Worm (Caenorhabditis elegans) whole organism, young adult: ENCODE measurements around the gene col-129.

Experiments
- D2030.7 ChIP-seq: fragments of 200-800 bp; sonication (Bioruptor generic); IDR thresholded peaks from 2 replicates; pipeline ENCODE4 v1.3.6; 2022; ENCODE audit warnings: missing genetic modification reagents, missing genetic modification characterization, missing compliant biosample characterization
- F33H1.4 ChIP-seq: fragments of 200-800 bp; sonication (Bioruptor generic); IDR thresholded peaks from 2 replicates; pipeline ENCODE4 v1.3.6; 2022; ENCODE audit warnings: missing genetic modification reagents, missing genetic modification characterization, missing compliant biosample characterization
- Y95B8A.8 ChIP-seq: fragments of 200-800 bp; sonication (Bioruptor generic); IDR thresholded peaks from 2 replicates; pipeline ENCODE4 v1.3.6; 2022; ENCODE audit warnings: missing genetic modification reagents, missing genetic modification characterization, missing compliant biosample characterization
- ama-1 ChIP-seq, 3 experiments: fragments of 150-350 bp in 1 of 3; sonication (generic microtip) in 2 of 3; optimal IDR thresholded peaks; 2 replicates each; lab custom pipeline; 2014 to 2018; ENCODE audit warnings: missing biosample characterization in 2 of 3, missing genetic modification characterization in 2 of 3, missing genetic modification reagents in 2 of 3
- attf-3 ChIP-seq: fragments of 200-800 bp; sonication (Bioruptor generic); conservative IDR thresholded peaks from 2 replicates; pipeline ENCODE4 v1.3.6; 2022; ENCODE audit warnings: missing genetic modification reagents, missing genetic modification characterization, missing compliant biosample characterization
- attf-5 ChIP-seq: fragments of 200-800 bp; sonication (Bioruptor generic); optimal IDR thresholded peaks from 2 replicates; lab custom pipeline; 2018; ENCODE audit warnings: mild to moderate bottlenecking, missing genetic modification characterization, missing compliant biosample characterization
- cebp-1 ChIP-seq, 2 experiments: fragments of 200-800 bp in 1 of 2; sonication (Bioruptor generic) in 1 of 2; sonication (generic microtip) in 1 of 2; IDR thresholded peaks in 1 of 2; optimal IDR thresholded peaks in 1 of 2; 2 replicates each; pipeline versions ENCODE4 v1.3.6 to Lab custom; 2017 to 2022; ENCODE audit warnings: missing compliant biosample characterization in 2 of 2, missing genetic modification characterization in 2 of 2, mild to moderate bottlenecking in 1 of 2, missing genetic modification reagents in 1 of 2, moderate library complexity in 1 of 2
- cebp-2 ChIP-seq: fragments of 200-800 bp; sonication (Bioruptor generic); IDR thresholded peaks from 2 replicates; pipeline ENCODE4 v1.3.6; 2022; ENCODE audit warnings: missing genetic modification characterization, missing compliant biosample characterization
- ceh-79 ChIP-seq: sonication (generic microtip); optimal IDR thresholded peaks from 2 replicates; lab custom pipeline; 2017; ENCODE audit warnings: mild to moderate bottlenecking, missing genetic modification characterization, missing compliant biosample characterization
- dpff-1 ChIP-seq: sonication (generic microtip); optimal IDR thresholded peaks from 2 replicates; lab custom pipeline; 2017; ENCODE audit warnings: mild to moderate bottlenecking, missing genetic modification characterization, missing compliant biosample characterization
- dpl-1 ChIP-seq: fragments of 150-350 bp; optimal IDR thresholded peaks from 2 replicates; lab custom pipeline; 2014; ENCODE audit warnings: missing biosample characterization, missing genetic modification reagents, missing genetic modification characterization
- efl-1 ChIP-seq: fragments of 150-350 bp; optimal IDR thresholded peaks from 2 replicates; lab custom pipeline; 2014; ENCODE audit warnings: missing biosample characterization, missing genetic modification reagents, missing genetic modification characterization
- gei-17 ChIP-seq: fragments of 200-800 bp; sonication (Bioruptor generic); optimal IDR thresholded peaks from 2 replicates; lab custom pipeline; 2018; ENCODE audit warnings: mild to moderate bottlenecking, missing genetic modification characterization, missing compliant biosample characterization
- him-1 ChIP-seq: sonication (generic microtip); optimal IDR thresholded peaks from 2 replicates; lab custom pipeline; 2016; ENCODE audit warnings: missing genotype, missing genetic modification reagents, missing genetic modification characterization, missing compliant biosample characterization
- hmg-1.2 ChIP-seq: fragments of 200-800 bp; sonication (Bioruptor generic); IDR thresholded peaks from 2 replicates; pipeline ENCODE4 v1.3.6; 2022; ENCODE audit warnings: missing genetic modification reagents, missing genetic modification characterization, missing compliant biosample characterization
- hrde-1 ChIP-seq: sonication (generic microtip); optimal IDR thresholded peaks from 2 replicates; lab custom pipeline; 2016; ENCODE audit warnings: missing genetic modification characterization, mild to moderate bottlenecking, missing compliant biosample characterization, moderate library complexity, missing genotype, missing genetic modification reagents, borderline replicate concordance
- let-526 ChIP-seq: fragments of 200-800 bp; sonication (Bioruptor generic); IDR thresholded peaks from 2 replicates; pipeline ENCODE4 v1.3.6; 2022; ENCODE audit warnings: missing genetic modification reagents, missing genetic modification characterization, missing compliant biosample characterization
- lin-35 ChIP-seq, 3 experiments: fragments of 150-350 bp in 2 of 3; sonication (generic microtip) in 1 of 3; optimal IDR thresholded peaks; 2 replicates each; lab custom pipeline; 2014 to 2018; ENCODE audit warnings: missing biosample characterization in 3 of 3, missing genetic modification characterization in 3 of 3, missing genetic modification reagents in 3 of 3
- lin-54 ChIP-seq: fragments of 200-800 bp; sonication (Bioruptor generic); optimal IDR thresholded peaks from 2 replicates; lab custom pipeline; 2018; ENCODE audit warnings: mild to moderate bottlenecking, missing genetic modification characterization, missing compliant biosample characterization
- lsl-1 ChIP-seq: fragments of 200-800 bp; sonication (Bioruptor generic); optimal IDR thresholded peaks from 2 replicates; lab custom pipeline; 2018; ENCODE audit warnings: mild to moderate bottlenecking, missing genetic modification characterization, moderate library complexity, missing compliant biosample characterization
- madf-3 ChIP-seq: fragments of 200-800 bp; sonication (Bioruptor generic); IDR thresholded peaks from 2 replicates; pipeline ENCODE4 v1.3.6; 2022; ENCODE audit warnings: missing genetic modification reagents, missing genetic modification characterization, missing compliant biosample characterization
- madf-6 ChIP-seq: fragments of 200-800 bp; sonication (Bioruptor generic); IDR thresholded peaks from 2 replicates; pipeline ENCODE4 v1.3.6; 2022; ENCODE audit warnings: missing genetic modification reagents, missing genetic modification characterization, missing compliant biosample characterization
- madf-8 ChIP-seq: fragments of 200-800 bp; sonication (Bioruptor generic); conservative IDR thresholded peaks from 2 replicates; pipeline ENCODE4 v1.3.6; 2022; ENCODE audit warnings: missing genetic modification reagents, missing genetic modification characterization, missing compliant biosample characterization
- mcd-1 ChIP-seq: fragments of 200-800 bp; sonication (Bioruptor generic); IDR thresholded peaks from 2 replicates; pipeline ENCODE4 v1.3.6; 2022; ENCODE audit warnings: missing genetic modification reagents, missing genetic modification characterization, missing compliant biosample characterization
- mel-28 ChIP-seq: sonication (generic microtip); optimal IDR thresholded peaks from 2 replicates; lab custom pipeline; 2016; ENCODE audit warnings: borderline replicate concordance, mild to moderate bottlenecking, missing genetic modification characterization, missing compliant biosample characterization
- mxl-1 ChIP-seq: sonication (generic microtip); optimal IDR thresholded peaks from 2 replicates; lab custom pipeline; 2016; ENCODE audit warnings: missing genetic modification characterization, missing compliant biosample characterization
- nhr-80 ChIP-seq: sonication (generic microtip); optimal IDR thresholded peaks from 2 replicates; lab custom pipeline; 2016; ENCODE audit warnings: missing genetic modification characterization, missing compliant biosample characterization
- sea-2 ChIP-seq: fragments of 200-800 bp; sonication (Bioruptor generic); IDR thresholded peaks from 2 replicates; pipeline ENCODE4 v1.3.6; 2022; ENCODE audit warnings: missing genetic modification characterization, missing compliant biosample characterization
- snpc-1.1 ChIP-seq: sonication (generic microtip); optimal IDR thresholded peaks from 2 replicates; lab custom pipeline; 2017; ENCODE audit warnings: missing genetic modification characterization, mild to moderate bottlenecking, missing compliant biosample characterization, antibody characterized with exemption, moderate library complexity, missing genotype, missing genetic modification reagents; ENCODE audit not compliant: insufficient read depth
- snpc-4 ChIP-seq, 5 experiments: fragments of 150-350 bp in 1 of 5; sonication (generic microtip) in 4 of 5; optimal IDR thresholded peaks; 2 replicates each; lab custom pipeline; 2014 to 2018; ENCODE audit warnings: missing genetic modification characterization in 5 of 5, missing biosample characterization in 3 of 5, antibody characterized with exemption in 2 of 5, mild to moderate bottlenecking in 2 of 5, missing compliant biosample characterization in 2 of 5, missing genotype in 2 of 5, moderate library complexity in 2 of 5, missing genetic modification reagents in 1 of 5
- tbp1 ChIP-seq: fragments of 200-800 bp; sonication (Bioruptor generic); optimal IDR thresholded peaks from 2 replicates; lab custom pipeline; 2018; ENCODE audit warnings: mild to moderate bottlenecking, missing genetic modification characterization, missing compliant biosample characterization
- unc-62 ChIP-seq: fragments of 150-350 bp; optimal IDR thresholded peaks from 2 replicates; lab custom pipeline; 2014; ENCODE audit warnings: missing biosample characterization, missing genetic modification reagents, missing genetic modification characterization
- zfh-2 ChIP-seq: fragments of 200-800 bp; sonication (Bioruptor generic); conservative IDR thresholded peaks from 2 replicates; pipeline ENCODE4 v1.3.6; 2022; ENCODE audit warnings: missing genetic modification reagents, missing genetic modification characterization, missing compliant biosample characterization
- zim-3 ChIP-seq: sonication (generic microtip); optimal IDR thresholded peaks from 2 replicates; lab custom pipeline; 2017; ENCODE audit warnings: mild to moderate bottlenecking, missing genetic modification characterization, moderate library complexity, missing compliant biosample characterization
- ztf-18 ChIP-seq: sonication (generic microtip); optimal IDR thresholded peaks from 2 replicates; lab custom pipeline; 2016; ENCODE audit warnings: missing genotype, mild to moderate bottlenecking, missing genetic modification characterization, missing compliant biosample characterization
- ztf-26 ChIP-seq: sonication (generic microtip); optimal IDR thresholded peaks from 2 replicates; lab custom pipeline; 2017; ENCODE audit warnings: missing genetic modification characterization, missing compliant biosample characterization
- ztf-3 ChIP-seq: fragments of 200-800 bp; sonication (Bioruptor generic); optimal IDR thresholded peaks from 2 replicates; lab custom pipeline; 2018; ENCODE audit warnings: mild to moderate bottlenecking, missing genetic modification characterization, missing compliant biosample characterization

Gene col-129

DNA sequence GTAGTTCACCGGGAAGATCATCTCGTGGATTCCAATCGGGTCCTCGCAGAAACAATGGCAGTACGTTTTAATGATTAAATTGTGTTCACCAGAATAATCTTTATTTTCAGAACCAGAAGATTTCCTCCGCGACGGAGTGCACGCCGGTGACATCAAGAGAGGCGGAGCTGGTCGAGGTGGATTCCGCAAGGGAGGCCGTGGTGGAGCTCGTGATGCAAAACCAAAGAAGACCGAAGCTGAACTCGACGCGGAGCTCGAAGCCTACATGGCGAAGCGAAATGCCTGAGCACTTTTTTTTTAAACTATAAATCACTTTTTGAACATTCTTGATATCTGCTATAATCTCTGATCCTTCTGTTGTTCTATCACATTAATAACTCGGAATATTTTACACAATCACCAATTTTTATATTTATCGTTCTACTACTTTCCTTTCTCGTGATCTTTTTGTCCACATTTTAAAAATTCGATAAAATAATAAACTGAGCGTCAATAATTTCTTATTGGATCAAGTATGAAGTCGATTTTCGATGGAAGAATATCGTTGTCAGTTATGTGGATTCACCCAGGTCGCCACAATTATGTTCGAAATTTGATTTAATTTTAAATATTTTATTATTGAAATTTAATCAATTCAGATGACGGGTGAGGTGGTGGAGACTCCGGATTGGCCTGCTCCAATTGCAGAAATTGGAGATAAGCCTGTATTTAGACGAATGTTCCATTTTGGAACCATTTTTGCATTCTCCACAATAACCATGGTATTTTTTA is 14.3 kb upstream of the col-129 start, which contains the start of gene dhhc-6 (continued):
- peak; percentile 40 for TF ChIP-seq hrde-1 (tag; lab: Kevin White, UChicago)

ce11 chrIV:12122874-12123664 is 12.8 kb upstream of the col-129 start, which contains the start of gene aly-3:
Gene aly-3, plus strand, starts transcription at chrIV:12123282.
- TF ChIP-seq mxl-1 (tag; lab: Kevin White, UChicago) (no peak), cebp-1 (GFP tag; IDR thresholded peaks at IDR 0.05; lab: Robert Waterston, UW) (no peak), cebp-1 (tag; optimal IDR thresholded peaks at IDR 0.05; lab: Kevin White, UChicago) (peak; percentile 8), ama-1 (optimal IDR thresholded peaks at IDR 0.05; lab: Kevin White, UChicago) (no peak), ama-1 (GFP tag; optimal IDR thresholded peaks at IDR 0.05; lab: Kevin White, UChicago) (peak in 1 of 2 experiments; percentile 15), nhr-80 (tag; lab: Kevin White, UChicago) (peak; percentile 6), unc-62 (GFP tag; lab: Kevin White, UChicago) (no peak), madf-3 (peak; percentile 89), zfh-2 (GFP tag; lab: Robert Waterston, UW) (no peak)

DNA sequence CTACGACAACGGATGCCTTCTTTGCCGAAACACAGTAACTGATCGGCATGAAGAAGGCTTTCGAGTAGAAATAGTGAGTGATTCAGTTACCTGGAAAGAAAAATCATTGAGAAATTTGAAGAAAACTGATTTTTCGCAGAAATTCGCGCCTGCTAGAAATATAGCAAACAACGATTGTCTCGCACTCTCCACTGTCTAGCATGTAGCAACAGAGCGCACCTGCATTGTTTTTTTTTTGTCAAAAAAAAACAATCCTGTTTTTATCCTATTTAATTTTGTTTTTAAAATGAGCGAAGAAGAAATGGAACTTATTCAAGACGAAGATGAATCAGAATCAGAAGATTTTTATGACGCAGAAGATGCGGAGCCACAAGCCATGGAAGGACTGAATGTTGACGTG is 10.8 kb upstream of the col-129 start, which contains the start of the genes ddb-1 and M18.6:
Gene ddb-1, minus strand, starts transcription at position 90 of the 400 bp plus-strand sequence.
Gene M18.6, plus strand, starts transcription at position 235 of the 400 bp plus-strand sequence.
- TF ChIP-seq lin-35 (GFP tag; optimal IDR thresholded peaks at IDR 0.05; lab: Kevin White, UChicago) (peak in 1 of 3 experiments; percentile 28), sea-2 (GFP tag; lab: Robert Waterston, UW) (no peak), gei-17 (GFP tag; lab: Kevin White, UChicago) (no peak), dpl-1 (peak; percentile 56), madf-8 (GFP tag; lab: Robert Waterston, UW) (peak; percentile 42; the same call in 1 of the 2 replicates), snpc-4 (GFP tag; optimal IDR thresholded peaks at IDR 0.05; lab: Kevin White, UChicago) (no peak), snpc-4 (tag; optimal IDR thresholded peaks at IDR 0.05; lab: Kevin White, UChicago) (peak in 2 of 4 experiments; percentile 33 to 42), F33H1.4 (GFP tag; lab: Robert Waterston, UW) (peak; percentile 47; the same call in 1 of the 2 replicates), lin-54 (peak; percentile 15), madf-3 (peak; percentile 67; the same call in 1 of the 2 replicates), tbp1 (peak; percentile 7), snpc-1.1 (tag; lab: Kevin White, UChicago) (peak; percentile 5), mel-28 (tag; lab: Kevin White, UChicago) (no peak), lsl-1 (GFP tag; lab: Kevin White, UChicago) (peak; percentile 52), ztf-3 (no peak), madf-6 (GFP tag; lab: Robert Waterston, UW) (peak; percentile 57; the same call in 1 of the 2 replicates), zfh-2 (GFP tag; lab: Robert Waterston, UW) (no peak), D2030.7 (GFP tag; lab: Robert Waterston, UW) (0 out of 2 replicates have a peak, but pooled peaks have one; percentile 34), mcd-1 (peak; percentile 72), hmg-1.2 (peak; percentile 59; the same call in 1 of the 2 replicates), efl-1 (GFP tag; lab: Kevin White, UChicago) (peak; percentile 77), attf-5 (peak; percentile 43)

DNA sequence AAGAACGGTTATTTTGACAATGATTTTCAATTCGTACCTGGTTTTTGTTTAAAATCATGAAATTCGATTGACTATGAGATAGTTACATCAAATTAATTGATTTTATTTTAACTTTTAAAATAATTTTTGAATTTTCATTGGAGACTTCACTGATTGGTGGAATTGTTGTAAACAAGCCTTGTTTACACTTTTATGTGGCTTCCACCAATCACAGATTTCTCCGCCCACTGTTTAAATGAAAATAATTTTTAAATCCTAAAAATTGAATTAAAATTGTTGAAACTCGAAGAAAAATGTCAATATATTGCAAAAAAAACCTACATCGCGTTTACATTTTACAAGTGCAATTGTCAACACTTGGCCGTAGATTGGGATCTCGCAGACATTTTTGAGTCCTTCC is 10.3 kb upstream of the col-129 start:
- no peak for TF ChIP-seq zim-3 (tag; lab: Kevin White, UChicago)
- no peak for TF ChIP-seq Y95B8A.8 (GFP tag; lab: Robert Waterston, UW)
- no peak for TF ChIP-seq let-526
- no peak for TF ChIP-seq him-1 (tag; lab: Kevin White, UChicago)
- no peak for TF ChIP-seq ceh-79 (tag; lab: Kevin White, UChicago)
- TF ChIP-seq dpff-1, result no peak
- no peak for TF ChIP-seq attf-3
- TF ChIP-seq ztf-18, result no peak
- no peak for TF ChIP-seq ztf-26 (tag; lab: Kevin White, UChicago)
- TF ChIP-seq cebp-2 (GFP tag; lab: Robert Waterston, UW), result no peak
